Worm (Caenorhabditis elegans) whole organism, L1 larva: ENCODE measurements around the gene cox-18.

Experiments used
- C16A3.4 ChIP-seq: fragments of 150-350 bp; optimal IDR thresholded peaks from 2 replicates; lab custom pipeline; 2014; ENCODE audit warnings: missing biosample characterization, missing genetic modification characterization
- F16B12.6 ChIP-seq: fragments of 150-350 bp; optimal IDR thresholded peaks from 2 replicates; lab custom pipeline; 2014; ENCODE audit warnings: missing biosample characterization, missing genetic modification characterization
- aha-1 ChIP-seq: fragments of 150-350 bp; optimal IDR thresholded peaks from 2 replicates; lab custom pipeline; 2014; ENCODE audit warnings: missing biosample characterization, missing genetic modification characterization
- blmp-1 ChIP-seq: fragments of 150-350 bp; optimal IDR thresholded peaks from 2 replicates; lab custom pipeline; 2014; ENCODE audit warnings: missing biosample characterization, missing genetic modification characterization
- ceh-63 ChIP-seq: fragments of 200-800 bp; sonication (Bioruptor generic); optimal IDR thresholded peaks from 2 replicates; lab custom pipeline; 2018; ENCODE audit warnings: mild to moderate bottlenecking, missing genetic modification characterization, missing compliant biosample characterization
- ceh-82 ChIP-seq, 3 experiments: fragments of 150-350 bp in 1 of 3; sonication (generic microtip) in 2 of 3; optimal IDR thresholded peaks; 2 replicates each; lab custom pipeline; 2014 to 2017; ENCODE audit warnings: missing biosample characterization in 3 of 3, missing genetic modification characterization in 3 of 3
- ceh-88 ChIP-seq: fragments of 200-800 bp; sonication (Bioruptor generic); IDR thresholded peaks from 2 replicates; pipeline ENCODE4 v1.3.6; 2022; ENCODE audit warnings: missing genetic modification characterization, missing compliant biosample characterization
- egl-13 ChIP-seq: sonication (generic microtip); optimal IDR thresholded peaks from 2 replicates; lab custom pipeline; 2016; ENCODE audit warnings: missing genotype, missing genetic modification reagents, missing genetic modification characterization, missing compliant biosample characterization
- egl-27 ChIP-seq, 2 experiments: fragments of 150-350 bp in 1 of 2; sonication (generic microtip); optimal IDR thresholded peaks; 3 replicates each; lab custom pipeline; 2017 to 2018; ENCODE audit warnings: missing biosample characterization in 2 of 2, missing genetic modification characterization in 2 of 2, missing genetic modification reagents in 2 of 2
- elt-2 ChIP-seq: sonication (generic microtip); optimal IDR thresholded peaks from 2 replicates; lab custom pipeline; 2016; ENCODE audit warnings: missing genetic modification characterization, mild to moderate bottlenecking, inconsistent platforms, missing compliant biosample characterization, missing genetic modification reagents
- elt-3 ChIP-seq, 6 experiments: fragments of 150-350 bp in 1 of 6; sonication (generic microtip); optimal IDR thresholded peaks; 2 replicates each; lab custom pipeline; 2017 to 2018; ENCODE audit warnings: missing biosample characterization in 6 of 6, missing genetic modification characterization in 6 of 6, inconsistent platforms in 1 of 6
- ets-5 ChIP-seq: fragments of 200-800 bp; sonication (Bioruptor generic); IDR thresholded peaks from 2 replicates; pipeline ENCODE4 v1.3.6; 2022; ENCODE audit warnings: missing genetic modification characterization, missing compliant biosample characterization
- fkh-10 ChIP-seq: sonication (generic microtip); optimal IDR thresholded peaks from 2 replicates; lab custom pipeline; 2017; ENCODE audit warnings: missing biosample characterization, missing genetic modification reagents, missing genetic modification characterization
- fkh-4 ChIP-seq: sonication (generic microtip); optimal IDR thresholded peaks from 2 replicates; lab custom pipeline; 2016; ENCODE audit warnings: missing compliant biosample characterization, missing genetic modification characterization, borderline replicate concordance
- fkh-8 ChIP-seq: sonication (generic microtip); optimal IDR thresholded peaks from 2 replicates; lab custom pipeline; 2016; ENCODE audit warnings: mild to moderate bottlenecking, missing genetic modification characterization, missing compliant biosample characterization
- grh-1 ChIP-seq: fragments of 200-800 bp; sonication (Bioruptor generic); IDR thresholded peaks from 2 replicates; pipeline ENCODE4 v1.3.6; 2022; ENCODE audit warnings: missing genetic modification reagents, missing genetic modification characterization, missing compliant biosample characterization
- hlh-17 ChIP-seq: fragments of 200-800 bp; sonication (Bioruptor generic); optimal IDR thresholded peaks from 2 replicates; lab custom pipeline; 2018; ENCODE audit warnings: missing genetic modification characterization, mild to moderate bottlenecking, missing compliant biosample characterization, moderate library complexity, borderline replicate concordance
- hpl-2 ChIP-seq: fragments of 150-350 bp; optimal IDR thresholded peaks from 2 replicates; lab custom pipeline; 2014; ENCODE audit warnings: missing biosample characterization, missing genetic modification reagents, missing genetic modification characterization
- isw-1 ChIP-seq: fragments of 200-800 bp; sonication (Bioruptor generic); IDR thresholded peaks from 2 replicates; pipeline ENCODE4 v1.3.6; 2022; ENCODE audit warnings: missing genetic modification characterization, missing compliant biosample characterization
- jun-1 ChIP-seq: fragments of 150-350 bp; optimal IDR thresholded peaks from 2 replicates; lab custom pipeline; 2014; ENCODE audit warnings: missing biosample characterization, missing genetic modification reagents, missing genetic modification characterization
- lin-13 ChIP-seq: fragments of 150-350 bp; optimal IDR thresholded peaks from 2 replicates; lab custom pipeline; 2014; ENCODE audit warnings: missing biosample characterization, missing genetic modification reagents, missing genetic modification characterization
- lin-35 ChIP-seq, 2 experiments: fragments of 150-350 bp; optimal IDR thresholded peaks; 2 replicates each; lab custom pipeline; 2014; ENCODE audit warnings: missing biosample characterization in 2 of 2, missing genetic modification characterization in 2 of 2, missing genetic modification reagents in 2 of 2
- lin-39 ChIP-seq: fragments of 150-350 bp; optimal IDR thresholded peaks from 2 replicates; lab custom pipeline; 2014; ENCODE audit warnings: missing biosample characterization, missing genetic modification reagents, missing genetic modification characterization
- lir-3 ChIP-seq: sonication (generic microtip); optimal IDR thresholded peaks from 2 replicates; lab custom pipeline; 2016; ENCODE audit warnings: mild to moderate bottlenecking, missing genetic modification characterization, moderate library complexity, missing compliant biosample characterization; ENCODE audit not compliant: poor library complexity
- lsy-2 ChIP-seq, 2 experiments: fragments of 150-350 bp; optimal IDR thresholded peaks; 2 replicates each; lab custom pipeline; 2014; ENCODE audit warnings: missing biosample characterization in 2 of 2, missing genetic modification characterization in 2 of 2
- mep-1 ChIP-seq: fragments of 150-350 bp; optimal IDR thresholded peaks from 2 replicates; lab custom pipeline; 2014; ENCODE audit warnings: missing biosample characterization, missing genetic modification characterization
- nhr-11 ChIP-seq: fragments of 150-350 bp; optimal IDR thresholded peaks from 2 replicates; lab custom pipeline; 2014; ENCODE audit warnings: missing biosample characterization, missing genetic modification characterization
- nhr-12 ChIP-seq: sonication (generic microtip); optimal IDR thresholded peaks from 2 replicates; lab custom pipeline; 2017; ENCODE audit warnings: missing biosample characterization, missing genetic modification characterization
- nhr-19 ChIP-seq: fragments of 200-800 bp; sonication (Bioruptor generic); conservative IDR thresholded peaks from 2 replicates; pipeline ENCODE4 v1.3.6; 2022; ENCODE audit warnings: missing genetic modification characterization, missing compliant biosample characterization
- nhr-47 ChIP-seq: sonication (generic microtip); optimal IDR thresholded peaks from 2 replicates; lab custom pipeline; 2016; ENCODE audit warnings: mild to moderate bottlenecking, missing genetic modification characterization, moderate library complexity, missing compliant biosample characterization
- nhr-71 ChIP-seq: sonication (generic microtip); optimal IDR thresholded peaks from 2 replicates; lab custom pipeline; 2016; ENCODE audit warnings: mild to moderate bottlenecking, missing genetic modification characterization, moderate library complexity, missing compliant biosample characterization
- nhr-77 ChIP-seq: fragments of 150-350 bp; optimal IDR thresholded peaks from 2 replicates; lab custom pipeline; 2014; ENCODE audit warnings: missing biosample characterization, missing genetic modification characterization
- nhr-85 ChIP-seq: sonication (generic microtip); peaks from one replicate; lab custom pipeline; 2016; ENCODE audit warnings: missing genetic modification characterization, inconsistent platforms, missing compliant biosample characterization
- pqm-1 ChIP-seq: sonication (generic microtip); optimal IDR thresholded peaks from 3 replicates; lab custom pipeline; 2017; ENCODE audit warnings: missing biosample characterization, missing genetic modification characterization
- skn-1 ChIP-seq: fragments of 150-350 bp; optimal IDR thresholded peaks from 2 replicates; lab custom pipeline; 2014; ENCODE audit warnings: missing biosample characterization, missing genetic modification characterization
- snu-23 ChIP-seq: sonication (generic microtip); optimal IDR thresholded peaks from 2 replicates; lab custom pipeline; 2016; ENCODE audit warnings: missing genetic modification characterization, missing compliant biosample characterization
- sox-4 ChIP-seq: sonication (generic microtip); optimal IDR thresholded peaks from 2 replicates; lab custom pipeline; 2016; ENCODE audit warnings: missing genetic modification characterization, missing compliant biosample characterization
- sptf-1 ChIP-seq: fragments of 150-350 bp; optimal IDR thresholded peaks from 2 replicates; lab custom pipeline; 2014; ENCODE audit warnings: missing biosample characterization, missing genetic modification characterization
- tbx-2 ChIP-seq: sonication (generic microtip); optimal IDR thresholded peaks from 2 replicates; lab custom pipeline; 2016; ENCODE audit warnings: missing genetic modification characterization, missing compliant biosample characterization
- tlp-1 ChIP-seq: fragments of 150-350 bp; optimal IDR thresholded peaks from 2 replicates; lab custom pipeline; 2014; ENCODE audit warnings: missing biosample characterization, missing genetic modification characterization
- unc-86 ChIP-seq: sonication (generic microtip); optimal IDR thresholded peaks from 2 replicates; lab custom pipeline; 2016; ENCODE audit warnings: missing genetic modification characterization, missing compliant biosample characterization
- xbp-1 ChIP-seq: sonication (generic microtip); optimal IDR thresholded peaks from 2 replicates; lab custom pipeline; 2016; ENCODE audit warnings: missing genetic modification characterization, missing compliant biosample characterization
- zag-1 ChIP-seq: fragments of 150-350 bp; optimal IDR thresholded peaks from 2 replicates; lab custom pipeline; 2014; ENCODE audit warnings: missing biosample characterization, missing genetic modification characterization
- ztf-11 ChIP-seq, 2 experiments: sonication (generic microtip); optimal IDR thresholded peaks; 2 replicates each; lab custom pipeline; 2016 to 2017; ENCODE audit warnings: missing genetic modification characterization in 2 of 2, missing biosample characterization in 1 of 2, missing compliant biosample characterization in 1 of 2
- ztf-4 ChIP-seq: fragments of 150-350 bp; optimal IDR thresholded peaks from 2 replicates; lab custom pipeline; 2014; ENCODE audit warnings: missing biosample characterization, missing genetic modification characterization

cox-18 gene

ce11 chrIV:1070383-1070782, 26.9 kb upstream of the cox-18 start (continued):
- no peak for TF ChIP-seq ets-5 (GFP tag; lab: Robert Waterston, UW)
- TF ChIP-seq grh-1: no peak
- no peak for TF ChIP-seq elt-3 (tag; optimal IDR thresholded peaks at IDR 0.05; lab: Kevin White, UChicago)
- TF ChIP-seq isw-1 (GFP tag; lab: Robert Waterston, UW): peak; percentile 58
- TF ChIP-seq nhr-71 (tag; lab: Kevin White, UChicago): peak; percentile 87
- TF ChIP-seq xbp-1 (tag; lab: Kevin White, UChicago): peak; percentile 53
- no peak for TF ChIP-seq lin-39 (tag; lab: Kevin White, UChicago)
- peak; percentile 10 for TF ChIP-seq F16B12.6 (tag; lab: Kevin White, UChicago)
- peak; percentile 68 for TF ChIP-seq egl-13 (tag; lab: Kevin White, UChicago)
- peak in 1 of 2 experiments; percentile 62 for TF ChIP-seq lin-35 (GFP tag; optimal IDR thresholded peaks at IDR 0.05; lab: Kevin White, UChicago)
- no peak for TF ChIP-seq fkh-4
- peak; percentile 53 for TF ChIP-seq lin-13
- peak; percentile 85 for TF ChIP-seq skn-1
- no peak for TF ChIP-seq zag-1 (tag; lab: Kevin White, UChicago)
- TF ChIP-seq fkh-8 (tag; lab: Kevin White, UChicago): peak; percentile 94
- peak; percentile 85 for TF ChIP-seq nhr-47 (tag; lab: Kevin White, UChicago)
- TF ChIP-seq ztf-11 (tag; optimal IDR thresholded peaks at IDR 0.05; lab: Kevin White, UChicago): no peak
- peak; percentile 73 to 83 for TF ChIP-seq lsy-2 (tag; optimal IDR thresholded peaks at IDR 0.05; lab: Kevin White, UChicago)
- peak; percentile 34 for TF ChIP-seq C16A3.4 (tag; lab: Kevin White, UChicago)
- TF ChIP-seq sox-4 (tag; lab: Kevin White, UChicago): peak; percentile 43
- peak; percentile 62 for TF ChIP-seq mep-1 (tag; lab: Kevin White, UChicago)
- peak; percentile 14 for TF ChIP-seq nhr-85 (tag; lab: Kevin White, UChicago)
- no peak for TF ChIP-seq hlh-17 (GFP tag; lab: Kevin White, UChicago)
- TF ChIP-seq snu-23 (GFP tag; lab: Kevin White, UChicago): peak; percentile 71
- no peak for TF ChIP-seq ceh-88 (GFP tag; lab: Robert Waterston, UW)
- no peak for TF ChIP-seq hpl-2 (GFP tag; lab: Kevin White, UChicago)
- TF ChIP-seq aha-1: no peak
- TF ChIP-seq ztf-4 (tag; lab: Kevin White, UChicago): peak; percentile 85
- TF ChIP-seq nhr-12 (tag; lab: Kevin White, UChicago): no peak
- TF ChIP-seq ceh-63 (GFP tag; lab: Kevin White, UChicago): no peak
- TF ChIP-seq nhr-77 (tag; lab: Kevin White, UChicago): peak; percentile 77
- TF ChIP-seq tbx-2 (tag; lab: Kevin White, UChicago): peak; percentile 71
- peak; percentile 97 for TF ChIP-seq fkh-10 (GFP tag; lab: Kevin White, UChicago)
- TF ChIP-seq nhr-11: peak; percentile 70
- TF ChIP-seq egl-27 (tag; optimal IDR thresholded peaks at IDR 0.05; lab: Kevin White, UChicago): peak; percentile 38 to 67
- TF ChIP-seq tlp-1 (tag; lab: Kevin White, UChicago): no peak
- peak; percentile 52 to 83 (median 67) for TF ChIP-seq ceh-82 (tag; optimal IDR thresholded peaks at IDR 0.05; lab: Kevin White, UChicago)
- TF ChIP-seq pqm-1 (tag; lab: Kevin White, UChicago): no peak

- TF ChIP-seq lir-3 (tag; lab: Kevin White, UChicago) (no peak), blmp-1 (tag; lab: Kevin White, UChicago) (peak; percentile 92)
Observed at ce11 chrIV:1074069-1074468, 23.2 kb upstream of the cox-18 start.

ce11 chrIV:1075484-1075883, 21.8 kb upstream of the cox-18 start:
- TF ChIP-seq nhr-19 (no peak), jun-1 (tag; lab: Kevin White, UChicago) (peak; percentile 52), pqm-1 (tag; lab: Kevin White, UChicago) (peak; percentile 76), unc-86 (tag; lab: Kevin White, UChicago) (no peak), lin-13 (no peak), tlp-1 (tag; lab: Kevin White, UChicago) (peak; percentile 52), elt-2 (tag; lab: Kevin White, UChicago) (peak; percentile 88), sptf-1 (no peak)
